Worm (Caenorhabditis elegans) whole organism, L4/young adult: ENCODE measurements around the gene clec-60.

ENCODE experiments used
- W03F9.2 ChIP-seq: fragments of 150-350 bp; optimal IDR thresholded peaks from 2 replicates; lab custom pipeline; 2014; ENCODE audit warnings: missing biosample characterization, missing genetic modification characterization
- dao-5 ChIP-seq: sonication (generic microtip); optimal IDR thresholded peaks from 2 replicates; lab custom pipeline; 2016; ENCODE audit warnings: missing genotype, missing genetic modification characterization, moderate library complexity, missing compliant biosample characterization
- him-1 ChIP-seq: sonication (generic microtip); optimal IDR thresholded peaks from 2 replicates; lab custom pipeline; 2016; ENCODE audit warnings: missing genotype, missing genetic modification reagents, missing genetic modification characterization, missing compliant biosample characterization

ce11 chrII:10461207-10461606 lies 20.5 kb downstream of the clec-60 start, which contains the start of gene ZK673.5:
- no peak for TF ChIP-seq him-1
- TF ChIP-seq dao-5 (tag; lab: Kevin White, UChicago), result no peak
- TF ChIP-seq W03F9.2 (tag; lab: Kevin White, UChicago), result no peak
